Fruit fly (Drosophila melanogaster) S2 (cell line): ENCODE data around the gene CG11601.

ENCODE experiments used
- CG8478 ChIP-seq: fragments of >200 bp; optimal IDR thresholded peaks from 2 replicates; lab custom pipeline; 2018
- CTCF ChIP-seq, 2 experiments: fragments of >200 bp; optimal IDR thresholded peaks; 2 replicates each; lab custom pipeline; 2018

- TF ChIP-seq CTCF (optimal IDR thresholded peaks at IDR 0.05; lab: Kevin White, UChicago), result no peak
- no peak for TF ChIP-seq CG8478 (lab: Kevin White, UChicago)
These were observed 39.8 kb upstream of the CG11601 start for dm6 chr2L:322915-323314.
